Fruit fly (Drosophila melanogaster) whole organism, adult: ENCODE data around the gene CG32069.

Source experiments
- CG5204 ChIP-seq: fragments of 200-800 bp; sonication (Bioruptor generic); optimal IDR thresholded peaks from 2 replicates; lab custom pipeline; 2016; ENCODE audit warnings: missing biosample characterization, missing genetic modification characterization
- CG7101 ChIP-seq: fragments of 200-800 bp; sonication (Bioruptor generic); optimal IDR thresholded peaks from 2 replicates; lab custom pipeline; 2018; ENCODE audit warnings: missing biosample characterization, mild to moderate bottlenecking, missing genetic modification characterization, moderate library complexity
- Clk ChIP-seq: fragments of 200-800 bp; sonication (Bioruptor generic); optimal IDR thresholded peaks from 2 replicates; lab custom pipeline; 2017; ENCODE audit warnings: missing biosample characterization, missing genetic modification characterization
- Crg-1 ChIP-seq: fragments of 200-800 bp; sonication (Bioruptor generic); optimal IDR thresholded peaks from 2 replicates; lab custom pipeline; 2016; ENCODE audit warnings: missing biosample characterization, missing genetic modification characterization
- Mnt ChIP-seq: fragments of 200-800 bp; sonication (Bioruptor generic); optimal IDR thresholded peaks from 2 replicates; lab custom pipeline; 2016; ENCODE audit warnings: missing biosample characterization, mild to moderate bottlenecking, missing genetic modification characterization
- kay ChIP-seq: fragments of 200-800 bp; sonication (Bioruptor generic); peaks from one replicate; lab custom pipeline; 2016; ENCODE audit warnings: missing biosample characterization, missing genetic modification characterization, borderline replicate concordance
- ovo ChIP-seq: fragments of 200-800 bp; sonication (Bioruptor generic); optimal IDR thresholded peaks from 2 replicates; lab custom pipeline; 2016; ENCODE audit warnings: missing biosample characterization, missing genetic modification characterization
- pad ChIP-seq: fragments of 200-800 bp; sonication (Bioruptor generic); optimal IDR thresholded peaks from 3 replicates; lab custom pipeline; 2017; ENCODE audit warnings: missing biosample characterization, missing genetic modification characterization, mild to moderate bottlenecking, moderate library complexity, missing genetic modification reagents
- tj ChIP-seq: fragments of 200-800 bp; sonication (Bioruptor generic); optimal IDR thresholded peaks from 3 replicates; lab custom pipeline; 2017; ENCODE audit warnings: missing biosample characterization, mild to moderate bottlenecking, missing genetic modification characterization, moderate library complexity
- toe ChIP-seq: fragments of 200-800 bp; sonication (Bioruptor generic); optimal IDR thresholded peaks from 2 replicates; lab custom pipeline; 2016; ENCODE audit warnings: missing biosample characterization, missing genetic modification characterization

DNA sequence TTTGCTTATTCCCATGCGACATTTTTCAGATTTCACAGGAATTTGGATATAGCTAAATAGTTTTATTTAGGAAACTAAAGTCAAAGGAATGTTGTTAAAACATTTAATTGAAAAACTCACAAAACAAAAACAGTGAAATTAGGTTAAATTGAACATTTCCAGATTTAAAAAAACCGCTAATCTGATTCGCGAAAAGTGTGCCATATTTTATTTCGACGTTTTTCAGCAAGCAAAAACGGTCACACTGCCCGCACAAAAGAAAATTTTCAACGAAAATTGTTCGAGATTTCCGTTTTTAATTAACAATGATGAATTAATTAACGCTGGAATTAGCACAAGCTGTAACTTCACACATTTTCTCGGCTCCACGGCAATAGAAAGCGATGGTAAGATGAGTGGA, 47.0 kb upstream of the CG32069 start, which contains the start of the genes CG34012 and emei:
- no peak for TF ChIP-seq pad (GFP tag; lab: Kevin White, UChicago)
- TF ChIP-seq toe (GFP tag; lab: Kevin White, UChicago), result no peak
- no peak for TF ChIP-seq CG5204
- no peak for TF ChIP-seq Mnt (GFP tag; lab: Kevin White, UChicago)
- TF ChIP-seq Clk (GFP tag; lab: Kevin White, UChicago), result no peak
- no peak for TF ChIP-seq CG7101 (tag; lab: Kevin White, UChicago)
- no peak for TF ChIP-seq ovo
- no peak for TF ChIP-seq kay (GFP tag; lab: Kevin White, UChicago)
- TF ChIP-seq Crg-1, result no peak
- TF ChIP-seq tj (GFP tag; lab: Kevin White, UChicago), result no peak
